Fruit fly (Drosophila melanogaster): Measurements from ENCODE around the gene bon.

DNA sequence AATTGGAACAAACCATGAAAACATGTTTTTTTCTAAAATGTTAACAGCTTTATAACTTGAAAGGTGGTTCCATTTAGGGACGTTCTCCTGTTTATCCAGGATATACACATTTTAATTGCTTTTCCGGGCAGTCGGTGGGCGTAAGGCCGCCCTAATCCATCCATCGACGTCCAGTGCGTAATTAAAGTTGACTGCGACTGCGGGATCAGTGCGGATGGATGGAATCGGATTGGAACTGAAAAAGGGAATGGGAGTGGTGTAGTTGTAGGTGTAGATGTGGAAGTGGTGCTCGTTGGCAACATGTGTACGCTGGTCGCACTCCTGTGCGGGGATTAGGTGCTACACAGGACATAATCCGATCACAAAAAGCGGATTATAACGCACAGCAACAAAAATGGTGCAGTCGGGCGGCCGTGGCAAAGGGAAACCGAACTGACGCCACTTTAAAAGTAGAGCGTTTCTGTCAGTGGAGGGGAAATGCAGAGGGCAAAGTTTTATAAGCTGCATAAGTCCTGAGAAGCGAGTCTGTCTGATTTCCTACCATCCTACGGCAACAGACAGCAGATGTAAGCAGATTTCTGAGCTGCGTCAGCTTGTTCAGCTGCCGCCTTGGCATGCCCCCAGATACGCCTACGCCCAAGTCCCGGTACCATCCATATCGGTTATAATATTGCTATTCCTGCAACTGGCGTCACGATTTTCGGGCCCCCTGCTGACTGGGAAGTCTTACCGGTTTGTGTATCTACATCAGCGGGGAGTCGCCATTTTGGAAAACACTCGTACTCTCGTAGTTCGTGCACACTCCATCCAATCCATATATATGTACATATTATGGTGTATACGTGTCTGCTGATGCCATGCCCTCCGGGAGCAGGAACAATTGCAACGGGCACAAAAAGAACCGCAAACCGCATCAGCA is 4.7 kb downstream of the bon start:
- TF ChIP-seq esn (GFP tag; optimal IDR thresholded peaks at IDR 0.05), result no peak
- no peak for TF ChIP-seq Hr39 (GFP tag; optimal IDR thresholded peaks at IDR 0.05)
- no peak for TF ChIP-seq Met (GFP tag; optimal IDR thresholded peaks at IDR 0.05)
- TF ChIP-seq Eip75B (GFP tag; optimal IDR thresholded peaks at IDR 0.05), result no peak
- no peak for TF ChIP-seq Eip93F (GFP tag; optimal IDR thresholded peaks at IDR 0.05)
- TF ChIP-seq achi (GFP tag; optimal IDR thresholded peaks at IDR 0.05), result no peak
- TF ChIP-seq Eip78C (GFP tag), result peak; percentile 28
- no peak for TF ChIP-seq Gug (GFP tag; IDR thresholded peaks at IDR 0.05)
- no peak for TF ChIP-seq dac (GFP tag; optimal IDR thresholded peaks at IDR 0.05)
- TF ChIP-seq CG6854 (GFP tag; optimal IDR thresholded peaks at IDR 0.05), result no peak

All from whole organism, prepupa.